Fruit fly (Drosophila melanogaster) whole organism, embryonic: ENCODE data around the gene sna.

Experiments
- Adf1 ChIP-seq: fragments of 200-800 bp; sonication (Bioruptor generic); IDR thresholded peaks from 2 replicates; pipeline ENCODE4 v1.3.6; 2022; ENCODE audit warnings: missing biosample characterization, missing genetic modification characterization
- Antp ChIP-seq: fragments of 200-800 bp; sonication (Bioruptor generic); optimal IDR thresholded peaks from 3 replicates; lab custom pipeline; 2016; ENCODE audit warnings: missing biosample characterization, missing genetic modification characterization
- Atf3 ChIP-seq: fragments of 200-800 bp; sonication (Bioruptor generic); optimal IDR thresholded peaks from 3 replicates; lab custom pipeline; 2016; ENCODE audit warnings: missing biosample characterization, missing genetic modification characterization
- B-H2 ChIP-seq: fragments of 200-800 bp; sonication (Bioruptor generic); optimal IDR thresholded peaks from 2 replicates; lab custom pipeline; 2018; ENCODE audit warnings: missing biosample characterization, mild to moderate bottlenecking, missing genetic modification characterization
- Blimp-1 ChIP-seq: fragments of 200-800 bp; sonication (Bioruptor generic); optimal IDR thresholded peaks from 3 replicates; lab custom pipeline; 2018; ENCODE audit warnings: missing biosample characterization, missing genetic modification characterization, mild to moderate bottlenecking, moderate library complexity, missing genetic modification reagents
- CG10267 ChIP-seq: fragments of 200-800 bp; sonication (Bioruptor generic); optimal IDR thresholded peaks from 2 replicates; lab custom pipeline; 2018; ENCODE audit warnings: missing biosample characterization, mild to moderate bottlenecking, missing genetic modification characterization, moderate library complexity
- CG10462 ChIP-seq: fragments of 200-800 bp; sonication (Bioruptor generic); optimal IDR thresholded peaks from 2 replicates; lab custom pipeline; 2016; ENCODE audit warnings: missing biosample characterization, missing genetic modification characterization
- CG10565 ChIP-seq: fragments of 200-800 bp; sonication (Bioruptor generic); optimal IDR thresholded peaks from 3 replicates; lab custom pipeline; 2016; ENCODE audit warnings: missing biosample characterization, mild to moderate bottlenecking, missing genetic modification characterization
- CG12219 ChIP-seq: fragments of 200-800 bp; sonication (Bioruptor generic); optimal IDR thresholded peaks from 3 replicates; lab custom pipeline; 2018; ENCODE audit warnings: missing biosample characterization, mild to moderate bottlenecking, missing genetic modification characterization
- CG13624 ChIP-seq: fragments of 200-800 bp; sonication (Bioruptor generic); optimal IDR thresholded peaks from 2 replicates; lab custom pipeline; 2016; ENCODE audit warnings: missing biosample characterization, missing genetic modification characterization
- CG14860 ChIP-seq: fragments of 200-800 bp; sonication (Bioruptor generic); IDR thresholded peaks from 3 replicates; pipeline ENCODE4 v1.3.6; 2022; ENCODE audit warnings: missing biosample characterization, missing genetic modification characterization; ENCODE audit not compliant: partially characterized antibody
- CG14965 ChIP-seq: fragments of 200-800 bp; sonication (Bioruptor generic); optimal IDR thresholded peaks from 2 replicates; lab custom pipeline; 2016; ENCODE audit warnings: missing biosample characterization, missing genetic modification characterization, borderline replicate concordance
- CG1602 ChIP-seq: fragments of 200-800 bp; sonication (Bioruptor generic); optimal IDR thresholded peaks from 3 replicates; lab custom pipeline; 2016; ENCODE audit warnings: missing biosample characterization, missing genetic modification characterization
- CG17186 ChIP-seq: fragments of 200-800 bp; sonication (Bioruptor generic); optimal IDR thresholded peaks from 3 replicates; lab custom pipeline; 2017; ENCODE audit warnings: missing biosample characterization, missing genetic modification reagents, missing genetic modification characterization
- CG17361 ChIP-seq: fragments of 200-800 bp; sonication (Bioruptor generic); IDR thresholded peaks from 3 replicates; pipeline ENCODE4 v1.3.6; 2022; ENCODE audit warnings: missing biosample characterization, missing genetic modification characterization
- CG17385 ChIP-seq: fragments of 200-800 bp; sonication (Bioruptor generic); optimal IDR thresholded peaks from 3 replicates; lab custom pipeline; 2018; ENCODE audit warnings: missing biosample characterization, mild to moderate bottlenecking, missing genetic modification characterization
- CG2678 ChIP-seq: fragments of 200-800 bp; sonication (Bioruptor generic); optimal IDR thresholded peaks from 3 replicates; lab custom pipeline; 2019; ENCODE audit warnings: missing biosample characterization, mild to moderate bottlenecking, missing genetic modification characterization, moderate library complexity
- CG3407 ChIP-seq: fragments of 200-800 bp; sonication (Bioruptor generic); optimal IDR thresholded peaks from 2 replicates; lab custom pipeline; 2018; ENCODE audit warnings: missing biosample characterization, mild to moderate bottlenecking, missing genetic modification characterization
- CG4854 ChIP-seq: fragments of 200-800 bp; sonication (Bioruptor generic); optimal IDR thresholded peaks from 2 replicates; lab custom pipeline; 2016; ENCODE audit warnings: missing biosample characterization, missing genetic modification characterization, inconsistent platforms
- CG7839 ChIP-seq: fragments of 200-800 bp; sonication (Bioruptor generic); optimal IDR thresholded peaks from 3 replicates; lab custom pipeline; 2018; ENCODE audit warnings: missing biosample characterization, mild to moderate bottlenecking, missing genetic modification characterization, moderate library complexity
- CG7928 ChIP-seq: fragments of 200-800 bp; sonication (Bioruptor generic); optimal IDR thresholded peaks from 2 replicates; lab custom pipeline; 2017; ENCODE audit warnings: missing biosample characterization, mild to moderate bottlenecking, missing genetic modification characterization
- CG8281 ChIP-seq: fragments of 200-800 bp; sonication (Bioruptor generic); optimal IDR thresholded peaks from 2 replicates; lab custom pipeline; 2018; ENCODE audit warnings: missing biosample characterization, mild to moderate bottlenecking, missing genetic modification characterization, moderate library complexity
- CG8478 ChIP-seq: fragments of >200 bp; optimal IDR thresholded peaks from 2 replicates; lab custom pipeline; 2018
- CG9727 ChIP-seq: fragments of 200-800 bp; sonication (Bioruptor generic); optimal IDR thresholded peaks from 3 replicates; lab custom pipeline; 2017; ENCODE audit warnings: missing biosample characterization, mild to moderate bottlenecking, missing genetic modification characterization
- Dbx ChIP-seq: fragments of 200-800 bp; sonication (Bioruptor generic); IDR thresholded peaks from 3 replicates; pipeline ENCODE4 v1.3.6; 2022; ENCODE audit warnings: missing biosample characterization, missing genetic modification characterization
- Dll ChIP-seq: fragments of 200-800 bp; sonication (Bioruptor generic); IDR thresholded peaks from 4 replicates; pipeline ENCODE4 v1.3.6; 2022; ENCODE audit warnings: missing biosample characterization, missing genetic modification characterization; ENCODE audit not compliant: partially characterized antibody
- HmgD ChIP-seq: fragments of 200-800 bp; sonication (Bioruptor generic); optimal IDR thresholded peaks from 3 replicates; lab custom pipeline; 2016; ENCODE audit warnings: missing biosample characterization, missing genetic modification characterization
- Hmx ChIP-seq: fragments of 200-800 bp; sonication (Bioruptor generic); optimal IDR thresholded peaks from 2 replicates; lab custom pipeline; 2016; ENCODE audit warnings: missing biosample characterization, missing genetic modification characterization
- Lpt ChIP-seq: fragments of >200 bp; optimal IDR thresholded peaks from 2 replicates; lab custom pipeline; 2018; ENCODE audit warnings: missing biosample characterization, missing genetic modification characterization
- Vsx1 ChIP-seq: fragments of 200-800 bp; sonication (Bioruptor generic); optimal IDR thresholded peaks from 2 replicates; lab custom pipeline; 2017; ENCODE audit warnings: missing biosample characterization, mild to moderate bottlenecking, missing genetic modification characterization, missing genetic modification reagents
- al ChIP-seq: fragments of 200-800 bp; sonication (Bioruptor generic); IDR thresholded peaks from 2 replicates; pipeline ENCODE4 v1.3.6; 2022; ENCODE audit warnings: missing biosample characterization, missing genetic modification characterization
- az2 ChIP-seq: fragments of 200-800 bp; sonication (Bioruptor generic); optimal IDR thresholded peaks from 3 replicates; lab custom pipeline; 2016; ENCODE audit warnings: missing biosample characterization, missing genetic modification characterization
- bab2 ChIP-seq: fragments of 200-800 bp; sonication (Bioruptor generic); optimal IDR thresholded peaks from 2 replicates; lab custom pipeline; 2016; ENCODE audit warnings: missing biosample characterization, missing genetic modification characterization
- br ChIP-seq: fragments of >200 bp; optimal IDR thresholded peaks from 2 replicates; lab custom pipeline; 2017
- cg ChIP-seq: fragments of 200-800 bp; sonication (Bioruptor generic); optimal IDR thresholded peaks from 3 replicates; lab custom pipeline; 2019; ENCODE audit warnings: missing biosample characterization, mild to moderate bottlenecking, missing genetic modification characterization, moderate library complexity
- dan ChIP-seq: fragments of 200-800 bp; sonication (Bioruptor generic); IDR thresholded peaks from 2 replicates; pipeline ENCODE4 v1.3.6; 2022; ENCODE audit warnings: missing biosample characterization, missing genetic modification characterization
- fu2 ChIP-seq: fragments of 200-800 bp; sonication (Bioruptor generic); optimal IDR thresholded peaks from 2 replicates; lab custom pipeline; 2016; ENCODE audit warnings: missing biosample characterization, missing genetic modification characterization
- gcm ChIP-seq: fragments of 200-800 bp; sonication (Bioruptor generic); optimal IDR thresholded peaks from 2 replicates; lab custom pipeline; 2019; ENCODE audit warnings: missing biosample characterization, mild to moderate bottlenecking, missing genetic modification characterization, moderate library complexity
- gsb ChIP-seq: fragments of 200-800 bp; sonication (Bioruptor generic); IDR thresholded peaks from 2 replicates; pipeline ENCODE4 v1.3.6; 2022; ENCODE audit warnings: missing biosample characterization, missing genetic modification characterization
- hbn ChIP-seq: fragments of 200-800 bp; sonication (Bioruptor generic); IDR thresholded peaks from 2 replicates; pipeline ENCODE4 v1.3.6; 2022; ENCODE audit warnings: missing biosample characterization, missing genetic modification characterization; ENCODE audit not compliant: partially characterized antibody
- hkb ChIP-seq, 2 experiments: fragments of 200-800 bp in 1 of 2; fragments of >200 bp in 1 of 2; sonication (Bioruptor generic) in 1 of 2; IDR thresholded peaks in 1 of 2; optimal IDR thresholded peaks in 1 of 2; 2 replicates each; pipeline versions ENCODE4 v1.3.6 to Lab custom; 2017 to 2022; ENCODE audit warnings: missing biosample characterization in 1 of 2, missing genetic modification characterization in 1 of 2
- inv ChIP-seq: fragments of 200-800 bp; sonication (Bioruptor generic); IDR thresholded peaks from 2 replicates; pipeline ENCODE4 v1.3.6; 2022; ENCODE audit warnings: missing biosample characterization, missing genetic modification characterization; ENCODE audit not compliant: partially characterized antibody
- klu ChIP-seq: fragments of 200-800 bp; sonication (Bioruptor generic); IDR thresholded peaks from 2 replicates; pipeline ENCODE4 v1.3.6; 2022; ENCODE audit warnings: missing biosample characterization, missing genetic modification characterization
- kni ChIP-seq: fragments of 200-800 bp; sonication (Bioruptor generic); optimal IDR thresholded peaks from 3 replicates; lab custom pipeline; 2017; ENCODE audit warnings: mild to moderate bottlenecking, missing biosample characterization, missing genetic modification reagents, missing genetic modification characterization
- nom ChIP-seq: fragments of 200-800 bp; sonication (Bioruptor generic); optimal IDR thresholded peaks from 2 replicates; lab custom pipeline; 2017; ENCODE audit warnings: missing biosample characterization, missing genetic modification characterization, mild to moderate bottlenecking, moderate library complexity, missing genetic modification reagents
- repo ChIP-seq: fragments of 200-800 bp; sonication (Bioruptor generic); optimal IDR thresholded peaks from 2 replicates; lab custom pipeline; 2016; ENCODE audit warnings: missing biosample characterization, missing genetic modification characterization
- slbo ChIP-seq: fragments of 200-800 bp; sonication (Bioruptor generic); IDR thresholded peaks from 2 replicates; pipeline ENCODE4 v1.3.6; 2022; ENCODE audit warnings: missing biosample characterization, missing genetic modification characterization
- sr ChIP-seq: fragments of 200-800 bp; sonication (Bioruptor generic); IDR thresholded peaks from 3 replicates; pipeline ENCODE4 v1.3.6; 2022; ENCODE audit warnings: missing biosample characterization, missing genetic modification characterization
- tio ChIP-seq: fragments of 200-800 bp; sonication (Bioruptor generic); optimal IDR thresholded peaks from 2 replicates; lab custom pipeline; 2017; ENCODE audit warnings: missing biosample characterization, missing genetic modification characterization, inconsistent platforms
- trem ChIP-seq: fragments of 200-800 bp; optimal IDR thresholded peaks from 3 replicates; lab custom pipeline; 2019; ENCODE audit warnings: missing biosample characterization, mild to moderate bottlenecking, missing genetic modification characterization, moderate library complexity
- ttk ChIP-seq: fragments of 200-800 bp; sonication (Bioruptor generic); IDR thresholded peaks from 2 replicates; pipeline ENCODE4 v2.1.2; 2022; ENCODE audit warnings: missing biosample characterization, missing genetic modification characterization
- wor ChIP-seq: fragments of 200-800 bp; sonication (Bioruptor generic); IDR thresholded peaks from 2 replicates; pipeline ENCODE4 v1.3.6; 2022; ENCODE audit warnings: missing biosample characterization, missing genetic modification characterization

sna gene

dm6 chr2L:15432260-15432659, 45.8 kb downstream of the sna start (continued):
- TF ChIP-seq ttk, result peak; percentile 33; the same call in 1 of the 2 replicates
- no peak for TF ChIP-seq CG7928 (GFP tag; lab: Kevin White, UChicago)
- no peak for TF ChIP-seq CG8281
- TF ChIP-seq Blimp-1 (GFP tag; lab: Kevin White, UChicago), result peak; percentile 43
- TF ChIP-seq CG4854 (GFP tag; lab: Kevin White, UChicago), result no peak
- no peak for TF ChIP-seq gsb (GFP tag; lab: Robert Waterston, UW)
- no peak for TF ChIP-seq kni (GFP tag; lab: Kevin White, UChicago)
- TF ChIP-seq fu2, result no peak
- no peak for TF ChIP-seq repo (GFP tag; lab: Kevin White, UChicago)
- TF ChIP-seq HmgD (GFP tag; lab: Kevin White, UChicago), result no peak
- no peak for TF ChIP-seq Vsx1
- peak; percentile 43 for TF ChIP-seq CG2678
- TF ChIP-seq wor (GFP tag; lab: Robert Waterston, UW), result no peak
- no peak for TF ChIP-seq tio (GFP tag; lab: Kevin White, UChicago)
- TF ChIP-seq CG8478 (lab: Kevin White, UChicago), result no peak
- no peak for TF ChIP-seq CG17186
- TF ChIP-seq sr (GFP tag; lab: Robert Waterston, UW), result no peak
- no peak for TF ChIP-seq hkb (optimal IDR thresholded peaks at IDR 0.05; lab: Kevin White, UChicago)
- 0 out of 2 replicates have a peak, but pooled peaks have one; percentile 17 for TF ChIP-seq hkb (GFP tag; IDR thresholded peaks at IDR 0.05; lab: Robert Waterston, UW)
- no peak for TF ChIP-seq CG3407
- no peak for TF ChIP-seq Dll (GFP tag; lab: Robert Waterston, UW)
- TF ChIP-seq inv (GFP tag; lab: Robert Waterston, UW), result no peak
- no peak for TF ChIP-seq hbn
- TF ChIP-seq klu (GFP tag; lab: Robert Waterston, UW), result no peak
- no peak for TF ChIP-seq CG14860 (GFP tag; lab: Robert Waterston, UW)
- no peak for TF ChIP-seq cg (GFP tag; lab: Kevin White, UChicago)
- peak; percentile 10 for TF ChIP-seq CG1602
- TF ChIP-seq Lpt (GFP tag; lab: Kevin White, UChicago), result no peak
- TF ChIP-seq Hmx (GFP tag; lab: Kevin White, UChicago), result no peak
- TF ChIP-seq al (GFP tag; lab: Robert Waterston, UW), result no peak
- no peak for TF ChIP-seq Dbx (GFP tag; lab: Robert Waterston, UW)
- peak; percentile 32 for TF ChIP-seq trem (tag; lab: Kevin White, UChicago)
- no peak for TF ChIP-seq gcm
- no peak for TF ChIP-seq CG10565
- no peak for TF ChIP-seq slbo (GFP tag; lab: Robert Waterston, UW)
- peak; percentile 65 for TF ChIP-seq CG9727 (GFP tag; lab: Kevin White, UChicago)
- no peak for TF ChIP-seq bab2 (GFP tag; lab: Kevin White, UChicago)
- no peak for TF ChIP-seq B-H2 (GFP tag; lab: Kevin White, UChicago)
- peak; percentile 48 for TF ChIP-seq CG10267 (tag; lab: Kevin White, UChicago)
- TF ChIP-seq Adf1, result no peak
- peak; percentile 12 for TF ChIP-seq CG17385 (GFP tag; lab: Kevin White, UChicago)
- TF ChIP-seq br (lab: Kevin White, UChicago), result no peak
- no peak for TF ChIP-seq nom (GFP tag; lab: Kevin White, UChicago)
- no peak for TF ChIP-seq CG14965
- no peak for TF ChIP-seq CG10462
- no peak for TF ChIP-seq CG12219 (GFP tag; lab: Kevin White, UChicago)
- TF ChIP-seq dan (GFP tag; lab: Robert Waterston, UW), result no peak
- peak; percentile 60 for TF ChIP-seq CG7839 (tag; lab: Kevin White, UChicago)
- TF ChIP-seq CG17361 (GFP tag; lab: Robert Waterston, UW), result 0 out of 3 replicates have a peak, but pooled peaks have one; percentile 10
- TF ChIP-seq CG13624 (GFP tag; lab: Kevin White, UChicago), result peak; percentile 16
- peak; percentile 53 for TF ChIP-seq az2 (GFP tag; lab: Kevin White, UChicago)
- TF ChIP-seq Atf3 (GFP tag; lab: Kevin White, UChicago), result no peak
- peak; percentile 17 for TF ChIP-seq Antp (GFP tag; lab: Kevin White, UChicago)
